Worm (Caenorhabditis elegans) whole organism, L1 larva: Measurements from ENCODE around the gene srw-2.

ENCODE experiments used
- ceh-90 ChIP-seq: sonication (generic microtip); optimal IDR thresholded peaks from 2 replicates; lab custom pipeline; 2016; ENCODE audit warnings: missing genetic modification characterization, missing compliant biosample characterization
- lin-13 ChIP-seq: fragments of 150-350 bp; optimal IDR thresholded peaks from 2 replicates; lab custom pipeline; 2014; ENCODE audit warnings: missing biosample characterization, missing genetic modification reagents, missing genetic modification characterization
- nhr-28 ChIP-seq: fragments of 150-350 bp; optimal IDR thresholded peaks from 2 replicates; lab custom pipeline; 2014; ENCODE audit warnings: missing biosample characterization, missing genetic modification characterization

DNA sequence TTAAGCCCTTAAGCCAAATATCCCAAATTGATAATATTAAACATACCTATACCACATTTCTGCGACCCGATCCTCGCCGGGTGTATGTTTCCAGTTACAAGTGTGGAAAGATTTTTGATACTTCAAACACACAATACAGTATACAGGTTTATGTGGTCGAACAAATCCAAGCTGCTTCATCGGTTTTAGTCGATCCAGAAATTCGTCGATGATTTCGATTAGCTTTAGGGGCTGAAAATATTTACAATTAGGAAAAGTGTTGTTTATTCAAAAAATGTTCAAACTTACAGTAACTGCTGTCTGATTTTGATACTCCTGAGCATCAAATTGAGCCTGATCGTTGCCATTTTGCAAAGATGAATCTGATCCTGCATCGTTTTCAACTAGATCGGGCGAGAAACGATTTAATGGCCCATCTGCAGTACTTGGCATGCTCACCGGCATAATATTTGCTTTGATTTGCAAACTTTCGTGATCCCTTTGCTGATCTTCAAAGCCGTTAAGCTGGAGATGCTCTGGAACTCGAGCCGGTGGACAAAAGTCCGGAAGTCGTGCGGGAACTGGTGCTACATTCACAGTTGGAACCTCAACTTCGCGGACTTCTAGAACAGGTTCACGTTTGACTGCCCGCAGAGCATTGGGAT is 45.6 kb downstream of the srw-2 start:
- TF ChIP-seq ceh-90 (tag; lab: Kevin White, UChicago) (no peak), nhr-28 (tag; lab: Kevin White, UChicago) (no peak), lin-13 (GFP tag; lab: Kevin White, UChicago) (no peak)
